Fruit fly (Drosophila melanogaster) whole organism, embryonic: ENCODE data around the gene Sam-S.

ENCODE experiments used
- CG11085 ChIP-seq: fragments of 200-800 bp; sonication (Bioruptor generic); IDR thresholded peaks from 2 replicates; pipeline ENCODE4 v1.3.6; 2022; ENCODE audit warnings: missing biosample characterization, missing genetic modification characterization
- CG13775 ChIP-seq: fragments of 200-800 bp; sonication (Bioruptor generic); optimal IDR thresholded peaks from 3 replicates; lab custom pipeline; 2017; ENCODE audit warnings: missing biosample characterization, mild to moderate bottlenecking, missing genetic modification characterization
- CG3726 ChIP-seq: fragments of 200-800 bp; sonication (Bioruptor generic); IDR thresholded peaks from 3 replicates; pipeline ENCODE4, ENCODE4 v1.3.6; 2022; ENCODE audit warnings: missing biosample characterization, missing genetic modification characterization
- CG4360 ChIP-seq: fragments of 200-800 bp; sonication (Bioruptor generic); IDR thresholded peaks from 2 replicates; pipeline ENCODE4 v1.3.6; 2022; ENCODE audit warnings: missing biosample characterization, missing genetic modification characterization
- en ChIP-seq: fragments of 200-800 bp; sonication (Bioruptor generic); optimal IDR thresholded peaks from 2 replicates; lab custom pipeline; 2016; ENCODE audit warnings: missing biosample characterization, missing genetic modification characterization

dm6 chr2L:76048-76447 is 30.7 kb upstream of the Sam-S start, which contains the start of gene CG11374:
- TF ChIP-seq CG3726 (GFP tag; lab: Robert Waterston, UW) (no peak), en (GFP tag; lab: Kevin White, UChicago) (no peak), CG11085 (GFP tag; lab: Robert Waterston, UW) (no peak), CG13775 (GFP tag; lab: Kevin White, UChicago) (no peak), CG4360 (no peak)
